Worm (Caenorhabditis elegans) whole organism, mixed stage, embryonic: Measurements from ENCODE around the gene Y43F8C.16.

ENCODE experiments used
- M03D4.4 ChIP-seq: sonication (generic microtip); optimal IDR thresholded peaks from 2 replicates; lab custom pipeline; 2017; ENCODE audit warnings: mild to moderate bottlenecking, missing genetic modification characterization, missing compliant biosample characterization
- blmp-1 ChIP-seq: fragments of 150-350 bp; optimal IDR thresholded peaks from 2 replicates; lab custom pipeline; 2014; ENCODE audit warnings: missing biosample characterization, missing genetic modification characterization
- ceh-39 ChIP-seq: fragments of 150-350 bp; optimal IDR thresholded peaks from 2 replicates; lab custom pipeline; 2014; ENCODE audit warnings: missing biosample characterization, missing genetic modification characterization
- elt-1 ChIP-seq: sonication (generic microtip); optimal IDR thresholded peaks from 2 replicates; lab custom pipeline; 2017; ENCODE audit warnings: missing genetic modification characterization, mild to moderate bottlenecking, missing compliant biosample characterization, antibody characterized with exemption, moderate library complexity, borderline replicate concordance; ENCODE audit not compliant: insufficient read depth
- nhr-12 ChIP-seq: fragments of 150-350 bp; optimal IDR thresholded peaks from 2 replicates; lab custom pipeline; 2014; ENCODE audit warnings: missing biosample characterization, missing genetic modification characterization
- nhr-237 ChIP-seq: fragments of 150-350 bp; optimal IDR thresholded peaks from 2 replicates; lab custom pipeline; 2014; ENCODE audit warnings: missing biosample characterization, missing genetic modification characterization
- snpc-4 ChIP-seq: fragments of 150-350 bp; optimal IDR thresholded peaks from 2 replicates; lab custom pipeline; 2014; ENCODE audit warnings: missing biosample characterization, missing genetic modification characterization
- unc-62 ChIP-seq: fragments of 150-350 bp; optimal IDR thresholded peaks from 2 replicates; lab custom pipeline; 2014; ENCODE audit warnings: missing biosample characterization, missing genetic modification reagents, missing genetic modification characterization

- no peak for TF ChIP-seq M03D4.4
- no peak for TF ChIP-seq ceh-39 (tag; lab: Kevin White, UChicago)
- no peak for TF ChIP-seq snpc-4 (tag; lab: Kevin White, UChicago)
- TF ChIP-seq elt-1 (tag; lab: Kevin White, UChicago), result no peak
- no peak for TF ChIP-seq nhr-237 (tag; lab: Kevin White, UChicago)
- TF ChIP-seq unc-62 (GFP tag; lab: Kevin White, UChicago), result no peak
- TF ChIP-seq blmp-1, result no peak
- no peak for TF ChIP-seq nhr-12
These were observed 28.0 kb upstream of the Y43F8C.16 start, which contains the start of gene W04E12.4 for ce11 chrV:19743305-19743704.
